Worm (Caenorhabditis elegans): Measurements from ENCODE around the gene dach-1.
A peak's percentile ranks its signal among the peaks of the same experiment; 100 is the strongest.

Gene dach-1

ce11 chrV:3922547-3922946, 27.3 kb upstream of the dach-1 start:
- TF ChIP-seq F37B4.10 (GFP tag; IDR thresholded peaks at IDR 0.05) (no peak), bed-2 (GFP tag; IDR thresholded peaks at IDR 0.05) (no peak), cebp-1 (GFP tag; IDR thresholded peaks at IDR 0.05) (no peak), cebp-1 (tag; optimal IDR thresholded peaks at IDR 0.05) (no peak), gei-17 (GFP tag; optimal IDR thresholded peaks at IDR 0.05) (no peak), madf-3 (GFP tag; IDR thresholded peaks at IDR 0.05) (0 out of 2 replicates have a peak, but pooled peaks have one; percentile 45), ceh-100 (GFP tag; IDR thresholded peaks at IDR 0.05) (no peak), ztf-25 (GFP tag; IDR thresholded peaks at IDR 0.05) (no peak), ztf-28 (GFP tag; IDR thresholded peaks at IDR 0.05) (no peak)

ce11 chrV:3927522-3927921, 22.3 kb upstream of the dach-1 start:
- TF ChIP-seq nhr-120 (GFP tag; IDR thresholded peaks at IDR 0.05) (0 out of 2 replicates have a peak, but pooled peaks have one; percentile 43), hmg-1.2 (GFP tag; IDR thresholded peaks at IDR 0.05) (peak; percentile 57), F37B4.10 (GFP tag; IDR thresholded peaks at IDR 0.05) (0 out of 2 replicates have a peak, but pooled peaks have one; percentile 78), ztf-25 (GFP tag; IDR thresholded peaks at IDR 0.05) (no peak), egl-18 (GFP tag; IDR thresholded peaks at IDR 0.05) (0 out of 2 replicates have a peak, but pooled peaks have one; percentile 30), snpc-4 (GFP tag; optimal IDR thresholded peaks at IDR 0.05) (no peak), snpc-4 (tag; optimal IDR thresholded peaks at IDR 0.05) (peak in 2 of 4 experiments; percentile 74 to 84)

ce11 chrV:3929099-3929498, 20.7 kb upstream of the dach-1 start, which contains the start of gene srx-64:
srx-64 (plus strand) TSS chrV:3929399.
- TF ChIP-seq F39B2.1 (GFP tag; IDR thresholded peaks at IDR 0.05) (no peak), hlh-12 (tag; optimal IDR thresholded peaks at IDR 0.05) (no peak), ztf-6 (GFP tag; IDR thresholded peaks at IDR 0.05) (no peak), zfh-2 (GFP tag; conservative IDR thresholded peaks at IDR 0.05) (no peak), egl-18 (GFP tag; IDR thresholded peaks at IDR 0.05) (no peak), F52B5.7 (tag; optimal IDR thresholded peaks at IDR 0.05) (no peak), ceh-27 (GFP tag; optimal IDR thresholded peaks at IDR 0.05) (no peak)

ce11 chrV:3931326-3931725, 18.5 kb upstream of the dach-1 start, which contains the start of gene srx-63:
srx-63 (plus strand) TSS chrV:3931626.
- no peak for TF ChIP-seq lsl-1 (GFP tag; optimal IDR thresholded peaks at IDR 0.05)
- no peak for TF ChIP-seq F57C9.4 (tag; optimal IDR thresholded peaks at IDR 0.05)
- TF ChIP-seq attf-3 (GFP tag; conservative IDR thresholded peaks at IDR 0.05): no peak
- TF ChIP-seq Y67H2A.10 (GFP tag; conservative IDR thresholded peaks at IDR 0.05): no peak
- TF ChIP-seq lin-35 (GFP tag; optimal IDR thresholded peaks at IDR 0.05): no peak
- no peak for TF ChIP-seq ztf-22 (GFP tag; optimal IDR thresholded peaks at IDR 0.05)
- TF ChIP-seq mcd-1 (GFP tag; IDR thresholded peaks at IDR 0.05): no peak
- TF ChIP-seq K12H6.12 (tag; optimal IDR thresholded peaks at IDR 0.05): no peak
- TF ChIP-seq ztf-18 (tag; optimal IDR thresholded peaks at IDR 0.05): no peak
- TF ChIP-seq nhr-120 (GFP tag; IDR thresholded peaks at IDR 0.05): no peak
- TF ChIP-seq snpc-3.4 (tag; optimal IDR thresholded peaks at IDR 0.05): no peak
- no peak for TF ChIP-seq aptf-2 (GFP tag; conservative IDR thresholded peaks at IDR 0.05)
- TF ChIP-seq fkh-3 (tag; optimal IDR thresholded peaks at IDR 0.05): no peak
- TF ChIP-seq hrde-1 (tag; optimal IDR thresholded peaks at IDR 0.05; ENCODE audit: borderline replicate concordance): no peak
- TF ChIP-seq sea-2 (GFP tag; IDR thresholded peaks at IDR 0.05): no peak
- TF ChIP-seq snpc-4 (GFP tag; optimal IDR thresholded peaks at IDR 0.05): no peak
- TF ChIP-seq snpc-4 (tag; optimal IDR thresholded peaks at IDR 0.05): no peak
- TF ChIP-seq C06A6.2 (GFP tag; conservative IDR thresholded peaks at IDR 0.05): no peak
- no peak for TF ChIP-seq athp-1 (tag; optimal IDR thresholded peaks at IDR 0.05)
- TF ChIP-seq madf-3 (GFP tag; IDR thresholded peaks at IDR 0.05): no peak
- TF ChIP-seq nhr-27 (tag; optimal IDR thresholded peaks at IDR 0.05): no peak
